Fruit fly (Drosophila melanogaster) S2 (cell line): ENCODE data around the gene BckdhA.

ENCODE experiments used
- CG8478 ChIP-seq: fragments of >200 bp; optimal IDR thresholded peaks from 2 replicates; lab custom pipeline; 2018
- CTCF ChIP-seq, 2 experiments: fragments of >200 bp; optimal IDR thresholded peaks; 2 replicates each; lab custom pipeline; 2018

dm6 chr3R:9546808-9547381, 8.7 kb upstream of the BckdhA start:
- TF ChIP-seq CTCF (optimal IDR thresholded peaks at IDR 0.05; lab: Kevin White, UChicago) (no peak), CG8478 (lab: Kevin White, UChicago) (no peak)
